Worm (Caenorhabditis elegans): ENCODE results near the gene srh-213.
"Not testable (repeated sequence)": the region's sequence is repeated elsewhere in the genome, so short reads cannot be mapped to it uniquely, and the experiment has no call there.

Gene srh-213

DNA sequence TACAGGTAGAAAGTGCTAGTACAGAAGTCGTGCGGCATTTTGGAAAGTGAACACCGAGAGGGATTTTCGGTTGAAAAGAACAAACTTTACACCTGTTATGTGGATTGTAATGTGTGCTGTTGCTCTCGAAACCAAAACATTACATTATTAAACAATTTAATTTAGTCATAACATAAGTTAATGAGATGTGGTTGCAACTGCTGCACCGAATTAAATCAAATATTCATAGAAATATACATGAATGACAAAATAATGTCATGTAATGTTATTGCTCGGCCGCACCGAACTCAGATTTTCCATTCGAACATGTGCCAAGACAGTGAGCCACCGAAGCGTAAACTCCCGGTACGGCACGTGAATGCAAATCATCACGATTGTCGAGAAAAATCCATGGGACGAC, at the start of gene srh-213:
TSS of gene srh-213 (minus strand) at position 101 of the 400 bp plus-strand sequence.
- no peak for TF ChIP-seq cog-1 (tag; optimal IDR thresholded peaks at IDR 0.05)
- no peak for TF ChIP-seq tab-1 (GFP tag; IDR thresholded peaks at IDR 0.05)
- no peak for TF ChIP-seq klf-2 (GFP tag; conservative IDR thresholded peaks at IDR 0.05)
- TF ChIP-seq T22C8.4 (GFP tag; IDR thresholded peaks at IDR 0.05) = no peak
- TF ChIP-seq ref-1 (GFP tag; conservative IDR thresholded peaks at IDR 0.05) = no peak
- TF ChIP-seq ztf-29 (GFP tag; IDR thresholded peaks at IDR 0.05) = no peak
- no peak for TF ChIP-seq med-1 (GFP tag; optimal IDR thresholded peaks at IDR 0.05; ENCODE audit: insufficient read depth)
- no peak for TF ChIP-seq ztf-23 (GFP tag; IDR thresholded peaks at IDR 0.05)
- TF ChIP-seq flt-1 (GFP tag; IDR thresholded peaks at IDR 0.05) = no peak

DNA sequence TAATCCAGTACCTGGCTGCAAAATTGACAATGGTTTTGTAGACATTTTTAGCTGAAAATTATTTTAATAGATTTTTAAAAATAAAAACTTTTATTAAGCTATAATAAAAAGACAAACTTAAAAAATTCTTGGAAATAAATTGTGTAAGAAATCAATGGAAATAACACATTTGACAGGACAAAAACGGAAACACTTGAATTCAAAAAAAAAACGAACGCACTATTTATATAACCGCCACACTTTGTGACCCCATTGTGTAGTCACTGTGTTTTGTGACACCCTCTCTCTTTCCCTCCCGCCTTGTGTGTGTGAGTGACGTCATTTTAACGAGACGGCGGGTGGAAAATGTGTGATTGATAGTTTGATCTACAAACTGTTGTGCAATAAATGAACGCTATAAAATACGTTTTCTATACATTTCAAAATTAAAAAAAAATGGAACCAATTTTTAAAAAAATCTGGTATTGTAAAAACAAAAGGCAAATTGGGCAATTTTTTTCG, 49.4 kb upstream of the srh-213 start, which contains the start of gene F59B1.8:
TSS of gene F59B1.8 (minus strand) at position 51 of the 501 bp plus-strand sequence.
- TF ChIP-seq klf-2 (GFP tag; conservative IDR thresholded peaks at IDR 0.05) (no peak), cog-1 (tag; optimal IDR thresholded peaks at IDR 0.05) (no peak)

DNA sequence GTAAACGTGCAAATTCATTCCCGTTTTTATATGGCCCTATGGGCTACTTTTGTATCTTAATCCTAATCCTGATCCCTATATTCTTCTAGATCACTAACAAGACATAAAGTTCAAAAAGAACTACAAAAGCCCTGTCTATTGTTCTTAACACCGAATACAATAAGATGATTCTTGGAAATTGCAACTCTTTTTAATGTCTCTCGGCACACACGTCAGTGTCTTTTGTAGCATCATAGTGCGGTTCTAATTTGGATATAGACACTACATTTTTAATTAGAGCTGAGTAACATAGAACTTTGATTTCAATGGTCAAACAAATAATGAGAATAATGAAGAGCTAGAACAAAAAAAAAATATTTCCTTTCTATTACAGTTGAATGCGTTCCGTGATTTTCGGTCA, 45.0 kb upstream of the srh-213 start:
- TF ChIP-seq ref-1 (GFP tag; conservative IDR thresholded peaks at IDR 0.05) (no peak), ztf-29 (GFP tag; IDR thresholded peaks at IDR 0.05) (no peak), cog-1 (tag; optimal IDR thresholded peaks at IDR 0.05) (no peak), tab-1 (GFP tag; IDR thresholded peaks at IDR 0.05) (no peak), klf-2 (GFP tag; conservative IDR thresholded peaks at IDR 0.05) (no peak), ztf-23 (GFP tag; IDR thresholded peaks at IDR 0.05) (no peak), med-1 (GFP tag; optimal IDR thresholded peaks at IDR 0.05; ENCODE audit: insufficient read depth) (no peak), flt-1 (GFP tag; IDR thresholded peaks at IDR 0.05) (no peak), T22C8.4 (GFP tag; IDR thresholded peaks at IDR 0.05) (no peak)

DNA sequence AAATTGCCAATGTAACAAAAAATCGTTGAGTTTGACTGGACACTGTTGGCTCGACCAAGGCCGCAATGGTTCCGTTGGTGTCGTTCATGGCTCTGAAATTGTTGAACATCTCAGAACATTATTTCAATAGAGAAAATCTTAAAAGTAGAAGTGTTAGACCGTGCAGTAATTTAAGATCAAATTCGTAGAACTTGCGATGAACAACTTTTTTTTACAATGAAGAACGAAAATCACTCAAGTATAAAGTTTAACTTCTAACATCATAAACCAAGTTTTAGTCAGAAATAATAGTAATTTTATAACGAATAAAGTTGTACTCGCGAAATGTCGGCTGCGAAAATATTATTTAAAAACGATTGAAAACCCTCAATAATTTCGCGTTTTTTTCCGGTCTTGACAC, 42.2 kb upstream of the srh-213 start, which contains the start of gene srx-41:
TSS of gene srx-41 (minus strand) at position 101 of the 400 bp plus-strand sequence.
- TF ChIP-seq klf-2 (GFP tag; conservative IDR thresholded peaks at IDR 0.05) (no peak), T22C8.4 (GFP tag; IDR thresholded peaks at IDR 0.05) (no peak), med-1 (GFP tag; optimal IDR thresholded peaks at IDR 0.05; ENCODE audit: insufficient read depth) (no peak)

DNA sequence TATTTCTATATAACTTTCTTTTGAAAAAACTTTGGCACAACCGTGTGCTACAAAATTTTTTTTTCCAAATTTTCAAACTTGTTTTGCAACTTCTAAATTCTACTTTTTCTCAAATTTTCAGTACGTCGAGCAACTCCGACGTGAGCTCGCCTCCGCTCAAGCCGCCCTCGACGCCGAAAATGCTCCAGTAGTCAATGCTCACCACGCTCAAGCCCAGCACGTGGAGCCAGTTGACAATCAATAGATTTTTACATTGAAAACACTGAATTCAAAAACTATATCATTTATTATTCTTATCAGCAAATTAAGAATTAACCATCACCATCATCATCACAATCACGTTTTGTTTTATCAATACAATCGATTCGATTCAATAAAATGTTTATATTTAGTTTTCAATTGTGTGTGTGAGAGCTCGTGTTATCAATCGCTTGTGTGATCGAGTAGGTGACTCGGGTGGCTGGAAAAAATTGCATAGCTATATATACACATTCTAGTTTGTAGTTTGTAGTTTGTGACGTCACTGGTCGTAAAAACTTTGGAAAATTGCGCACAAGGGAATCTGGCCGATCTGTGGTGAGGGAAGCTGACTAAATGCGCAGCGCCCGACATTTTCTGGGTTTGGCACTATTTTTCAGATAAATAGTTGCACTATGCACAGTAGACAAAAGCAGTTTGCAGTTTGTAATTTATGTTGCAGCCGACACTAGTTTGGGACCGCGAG, 39.6 kb upstream of the srh-213 start:
- no peak for TF ChIP-seq med-1 (GFP tag; optimal IDR thresholded peaks at IDR 0.05; ENCODE audit: insufficient read depth)
- TF ChIP-seq flt-1 (GFP tag; IDR thresholded peaks at IDR 0.05) = no peak
- TF ChIP-seq cog-1 (tag; optimal IDR thresholded peaks at IDR 0.05) = no peak
- no peak for TF ChIP-seq tab-1 (GFP tag; IDR thresholded peaks at IDR 0.05)
- no peak for TF ChIP-seq ref-1 (GFP tag; conservative IDR thresholded peaks at IDR 0.05)
- no peak for TF ChIP-seq ztf-23 (GFP tag; IDR thresholded peaks at IDR 0.05)
- TF ChIP-seq ztf-29 (GFP tag; IDR thresholded peaks at IDR 0.05) = no peak
- TF ChIP-seq klf-2 (GFP tag; conservative IDR thresholded peaks at IDR 0.05) = no peak

DNA sequence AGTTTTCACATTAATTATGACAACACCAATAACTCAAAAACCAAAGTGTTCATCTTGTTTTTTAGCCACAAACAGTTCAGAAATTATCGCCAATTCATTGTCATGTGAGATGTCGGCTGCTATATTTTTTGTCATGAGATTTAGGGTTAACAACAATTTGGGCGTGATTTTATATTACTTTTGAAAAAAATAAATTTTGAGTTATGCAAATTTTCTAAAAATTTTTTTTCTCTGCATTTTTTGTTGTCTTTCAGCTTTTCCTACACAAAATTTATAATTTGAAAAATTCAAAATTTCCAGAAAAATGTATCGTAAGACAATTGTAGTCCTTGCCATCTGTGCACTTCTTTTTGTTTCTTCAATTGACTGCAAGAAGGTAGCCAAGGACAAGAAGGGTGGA, 38.2 kb upstream of the srh-213 start, which contains the start of gene F59B1.2:
TSS of gene F59B1.2 (plus strand) at position 301 of the 400 bp plus-strand sequence.
- TF ChIP-seq med-1 (GFP tag; optimal IDR thresholded peaks at IDR 0.05; ENCODE audit: insufficient read depth) (no peak), ref-1 (GFP tag; conservative IDR thresholded peaks at IDR 0.05) (no peak), tab-1 (GFP tag; IDR thresholded peaks at IDR 0.05) (no peak)

DNA sequence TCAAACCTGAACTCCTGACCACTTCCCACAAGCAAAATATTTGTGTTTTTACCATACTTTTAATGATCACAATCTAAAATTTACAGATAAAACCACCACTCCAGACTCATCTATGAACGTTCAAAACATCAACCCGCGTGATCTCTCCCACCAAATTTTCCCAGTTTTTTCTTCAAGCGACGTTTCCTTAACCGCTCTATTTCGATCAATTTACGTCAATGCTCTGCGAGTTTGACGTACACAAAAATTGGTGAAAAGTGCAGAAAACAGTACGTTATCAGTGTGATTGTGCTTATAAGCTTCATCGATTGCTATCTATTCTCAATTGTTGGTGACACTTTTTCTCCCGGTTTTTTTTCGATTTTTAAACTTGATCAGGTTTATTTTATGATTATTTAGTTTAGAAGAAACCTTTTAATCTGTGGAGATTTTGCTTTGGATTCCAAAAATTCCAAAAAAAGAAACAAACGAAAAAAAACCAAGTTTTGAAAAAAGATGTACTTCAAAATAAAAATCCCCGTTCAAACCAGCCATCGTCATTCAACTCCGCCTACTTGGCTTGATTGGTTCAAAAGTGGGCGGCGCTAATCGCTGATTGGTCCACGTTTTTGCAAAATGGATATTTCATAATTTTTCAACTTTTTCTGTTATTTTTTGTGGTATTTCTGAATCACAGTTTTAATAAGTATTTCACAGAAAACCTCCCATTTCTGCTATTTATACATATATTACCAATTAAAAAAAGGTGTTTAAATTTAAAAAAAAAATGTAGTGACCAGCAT, 37.6 kb upstream of the srh-213 start:
- no peak for TF ChIP-seq tab-1 (GFP tag; IDR thresholded peaks at IDR 0.05)
- TF ChIP-seq T22C8.4 (GFP tag; IDR thresholded peaks at IDR 0.05) = no peak
- TF ChIP-seq cog-1 (tag; optimal IDR thresholded peaks at IDR 0.05) = no peak
- no peak for TF ChIP-seq med-1 (GFP tag; optimal IDR thresholded peaks at IDR 0.05; ENCODE audit: insufficient read depth)
- TF ChIP-seq klf-2 (GFP tag; conservative IDR thresholded peaks at IDR 0.05) = no peak
- TF ChIP-seq ref-1 (GFP tag; conservative IDR thresholded peaks at IDR 0.05) = no peak
- no peak for TF ChIP-seq ztf-29 (GFP tag; IDR thresholded peaks at IDR 0.05)
- no peak for TF ChIP-seq flt-1 (GFP tag; IDR thresholded peaks at IDR 0.05)
- TF ChIP-seq ztf-23 (GFP tag; IDR thresholded peaks at IDR 0.05) = no peak

DNA sequence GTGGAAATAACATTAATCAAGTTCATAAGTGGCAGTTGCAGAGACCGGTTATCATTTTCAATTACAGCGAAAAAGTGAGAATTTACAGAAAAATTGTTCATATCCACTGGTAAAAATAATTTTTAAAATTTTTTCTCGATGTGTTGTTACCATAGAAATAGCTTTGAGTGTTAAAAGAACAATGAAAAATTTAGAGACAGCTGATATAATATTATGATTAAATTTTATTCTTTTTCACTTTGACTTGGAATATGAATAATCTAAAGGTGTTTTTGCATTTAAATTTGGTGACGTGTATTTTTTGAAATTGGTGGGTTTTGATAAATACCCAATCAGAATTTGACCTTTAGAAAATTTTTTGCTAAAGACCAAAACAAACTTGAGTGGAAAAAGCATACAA, 36.8 kb upstream of the srh-213 start, which contains the start of gene F59B1.6:
TSS of gene F59B1.6 (minus strand) at position 101 of the 400 bp plus-strand sequence.
- TF ChIP-seq klf-2 (GFP tag; conservative IDR thresholded peaks at IDR 0.05) (no peak), cog-1 (tag; optimal IDR thresholded peaks at IDR 0.05) (no peak), ztf-23 (GFP tag; IDR thresholded peaks at IDR 0.05) (no peak), ref-1 (GFP tag; conservative IDR thresholded peaks at IDR 0.05) (no peak), ztf-29 (GFP tag; IDR thresholded peaks at IDR 0.05) (no peak), T22C8.4 (GFP tag; IDR thresholded peaks at IDR 0.05) (no peak), flt-1 (GFP tag; IDR thresholded peaks at IDR 0.05) (no peak), med-1 (GFP tag; optimal IDR thresholded peaks at IDR 0.05; ENCODE audit: insufficient read depth) (no peak), tab-1 (GFP tag; IDR thresholded peaks at IDR 0.05) (no peak)

DNA sequence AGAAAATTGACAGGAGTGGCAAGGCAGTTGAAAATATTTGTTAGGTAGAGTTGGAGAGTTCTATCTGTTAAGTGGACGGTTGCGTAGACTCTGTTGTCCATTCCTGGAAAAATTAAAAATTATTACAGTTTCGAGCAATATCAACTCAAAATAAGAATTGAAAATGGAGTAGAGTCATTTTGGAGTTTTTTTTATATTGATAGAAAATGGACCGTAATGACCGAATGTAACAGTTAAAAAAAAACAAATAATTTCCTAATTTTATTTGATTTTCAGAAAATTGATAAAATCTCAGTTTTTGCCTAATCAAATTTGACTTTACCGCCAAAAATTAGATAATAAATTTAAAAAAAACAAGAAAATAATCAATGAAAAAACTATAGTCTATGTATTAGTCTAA, 32.1 kb upstream of the srh-213 start, which contains the start of gene F59B1.4:
TSS of gene F59B1.4 (minus strand) at position 101 of the 400 bp plus-strand sequence.
- no peak for TF ChIP-seq klf-2 (GFP tag; conservative IDR thresholded peaks at IDR 0.05)

DNA sequence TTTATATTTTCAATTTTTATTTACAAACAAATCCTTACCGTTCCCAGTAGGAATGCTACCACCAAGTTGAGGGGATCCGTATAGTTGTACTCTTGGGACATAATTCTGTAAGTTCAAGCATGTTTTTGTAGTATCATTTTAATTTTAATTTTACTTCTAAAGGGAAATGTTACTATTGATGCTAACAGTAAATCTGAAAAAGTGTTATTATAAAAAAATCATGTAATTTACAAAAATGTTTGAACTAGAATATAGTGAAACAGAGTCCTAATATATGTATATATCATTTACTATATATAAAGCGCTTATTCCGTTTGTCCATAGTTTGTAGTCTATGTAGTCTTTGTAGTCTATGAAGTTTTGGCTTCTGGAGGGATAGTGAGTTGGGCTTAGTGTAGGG, 25.8 kb upstream of the srh-213 start, which contains the start of gene srx-93:
TSS of gene srx-93 (minus strand) at position 101 of the 400 bp plus-strand sequence.
- not testable (repeated sequence) for TF ChIP-seq T22C8.4, flt-1, tab-1 (GFP tag; IDR thresholded peaks at IDR 0.05)
